Fruit fly (Drosophila melanogaster) whole organism, embryonic: Measurements from ENCODE around the gene CCT7.

Experiments
- Adf1 ChIP-seq: fragments of 200-800 bp; sonication (Bioruptor generic); IDR thresholded peaks from 2 replicates; pipeline ENCODE4 v1.3.6; 2022; ENCODE audit warnings: missing biosample characterization, missing genetic modification characterization
- Bgb ChIP-seq: fragments of 200-800 bp; sonication (Bioruptor generic); IDR thresholded peaks from 2 replicates; pipeline ENCODE4 v1.3.6; 2022; ENCODE audit warnings: missing biosample characterization, missing genetic modification characterization; ENCODE audit not compliant: partially characterized antibody
- Bteb2 ChIP-seq: fragments of 200-800 bp; sonication (Bioruptor generic); optimal IDR thresholded peaks from 2 replicates; lab custom pipeline; 2016; ENCODE audit warnings: missing biosample characterization, missing genetic modification characterization
- CG1024 ChIP-seq: fragments of 200-800 bp; sonication (Bioruptor generic); IDR thresholded peaks from 2 replicates; pipeline ENCODE4 v1.3.6; 2022; ENCODE audit warnings: missing biosample characterization, missing genetic modification characterization
- CG10274 ChIP-seq: fragments of 200-800 bp; sonication (Bioruptor generic); optimal IDR thresholded peaks from 3 replicates; lab custom pipeline; 2017; ENCODE audit warnings: missing biosample characterization, mild to moderate bottlenecking, missing genetic modification characterization
- CG11247 ChIP-seq: fragments of 200-800 bp; sonication (Bioruptor generic); IDR thresholded peaks from 2 replicates; pipeline ENCODE4 v1.3.6; 2022; ENCODE audit warnings: missing biosample characterization, missing genetic modification characterization
- CG12299 ChIP-seq: fragments of 200-800 bp; sonication (Bioruptor generic); optimal IDR thresholded peaks from 2 replicates; lab custom pipeline; 2018; ENCODE audit warnings: missing biosample characterization, mild to moderate bottlenecking, missing genetic modification characterization
- CG13424 ChIP-seq: fragments of 200-800 bp; sonication (Bioruptor generic); optimal IDR thresholded peaks from 2 replicates; lab custom pipeline; 2019; ENCODE audit warnings: missing biosample characterization, mild to moderate bottlenecking, missing genetic modification characterization, moderate library complexity
- CG15073 ChIP-seq: fragments of 200-800 bp; sonication (Bioruptor generic); optimal IDR thresholded peaks from 2 replicates; lab custom pipeline; 2016; ENCODE audit warnings: missing biosample characterization, missing genetic modification characterization
- CG17568 ChIP-seq: fragments of 200-800 bp; sonication (Bioruptor generic); optimal IDR thresholded peaks from 2 replicates; lab custom pipeline; 2018; ENCODE audit warnings: missing biosample characterization, mild to moderate bottlenecking, missing genetic modification characterization, moderate library complexity
- CG17802 ChIP-seq: fragments of 200-800 bp; sonication (Bioruptor generic); optimal IDR thresholded peaks from 2 replicates; lab custom pipeline; 2018; ENCODE audit warnings: missing biosample characterization, mild to moderate bottlenecking, missing genetic modification characterization, moderate library complexity
- CG3163 ChIP-seq: fragments of 200-800 bp; sonication (Bioruptor generic); optimal IDR thresholded peaks from 3 replicates; lab custom pipeline; 2016; ENCODE audit warnings: missing biosample characterization, missing genetic modification characterization
- CG3726 ChIP-seq: fragments of 200-800 bp; sonication (Bioruptor generic); IDR thresholded peaks from 3 replicates; pipeline ENCODE4, ENCODE4 v1.3.6; 2022; ENCODE audit warnings: missing biosample characterization, missing genetic modification characterization
- CG42726 ChIP-seq: fragments of 200-800 bp; sonication (Bioruptor generic); IDR thresholded peaks from 2 replicates; pipeline ENCODE4 v1.3.6; 2022; ENCODE audit warnings: missing biosample characterization, missing genetic modification characterization; ENCODE audit not compliant: partially characterized antibody
- CG43689 ChIP-seq: fragments of 200-800 bp; sonication (Bioruptor generic); IDR thresholded peaks from 2 replicates; pipeline ENCODE4 v1.3.6; 2022; ENCODE audit warnings: missing biosample characterization, missing genetic modification characterization
- CG4854 ChIP-seq: fragments of 200-800 bp; sonication (Bioruptor generic); optimal IDR thresholded peaks from 2 replicates; lab custom pipeline; 2016; ENCODE audit warnings: missing biosample characterization, missing genetic modification characterization, inconsistent platforms
- CG6791 ChIP-seq: fragments of 200-800 bp; sonication (Bioruptor generic); IDR thresholded peaks from 3 replicates; pipeline ENCODE4 v1.3.6; 2022; ENCODE audit warnings: missing biosample characterization, missing genetic modification characterization; ENCODE audit not compliant: partially characterized antibody
- CG8359 ChIP-seq: fragments of 200-800 bp; sonication (Bioruptor generic); optimal IDR thresholded peaks from 2 replicates; lab custom pipeline; 2017; ENCODE audit warnings: missing biosample characterization, mild to moderate bottlenecking, missing genetic modification characterization, borderline replicate concordance
- CoRest ChIP-seq: fragments of 200-800 bp; sonication (Bioruptor generic); optimal IDR thresholded peaks from 3 replicates; lab custom pipeline; 2018; ENCODE audit warnings: missing biosample characterization, mild to moderate bottlenecking, missing genetic modification characterization, moderate library complexity
- Dad ChIP-seq: fragments of 200-800 bp; sonication (Bioruptor generic); optimal IDR thresholded peaks from 3 replicates; lab custom pipeline; 2016; ENCODE audit warnings: missing biosample characterization, missing genetic modification characterization
- Dp ChIP-seq: fragments of 200-800 bp; sonication (Bioruptor generic); optimal IDR thresholded peaks from 2 replicates; lab custom pipeline; 2018; ENCODE audit warnings: missing biosample characterization, mild to moderate bottlenecking, missing genetic modification characterization, moderate library complexity
- Ets65A ChIP-seq: fragments of 200-800 bp; sonication (Bioruptor generic); peaks from one replicate; lab custom pipeline; 2016; ENCODE audit warnings: missing biosample characterization, missing genetic modification characterization
- H15 ChIP-seq: fragments of 200-800 bp; sonication (Bioruptor generic); IDR thresholded peaks from 3 replicates; pipeline ENCODE4 v1.3.6; 2022; ENCODE audit warnings: missing biosample characterization, missing genetic modification characterization
- Hey ChIP-seq: fragments of 200-800 bp; sonication (Bioruptor generic); optimal IDR thresholded peaks from 3 replicates; lab custom pipeline; 2018; ENCODE audit warnings: missing biosample characterization, mild to moderate bottlenecking, missing genetic modification characterization
- Hr3 ChIP-seq: fragments of 200-800 bp; sonication (Bioruptor generic); optimal IDR thresholded peaks from 3 replicates; lab custom pipeline; 2016; ENCODE audit warnings: missing biosample characterization, missing genetic modification characterization
- Jarid2 ChIP-seq: fragments of 200-800 bp; sonication (Bioruptor generic); optimal IDR thresholded peaks from 3 replicates; lab custom pipeline; 2017; ENCODE audit warnings: mild to moderate bottlenecking, missing biosample characterization, missing genetic modification reagents, missing genetic modification characterization
- Lpt ChIP-seq: fragments of >200 bp; optimal IDR thresholded peaks from 2 replicates; lab custom pipeline; 2018; ENCODE audit warnings: missing biosample characterization, missing genetic modification characterization
- Meics ChIP-seq: fragments of 200-800 bp; sonication (Bioruptor generic); optimal IDR thresholded peaks from 2 replicates; lab custom pipeline; 2017; ENCODE audit warnings: missing biosample characterization, mild to moderate bottlenecking, missing genetic modification characterization
- Optix ChIP-seq: fragments of 200-800 bp; sonication (Bioruptor generic); IDR thresholded peaks from 3 replicates; pipeline ENCODE4 v1.3.6; 2022; ENCODE audit warnings: missing biosample characterization, missing genetic modification characterization
- Rx ChIP-seq: fragments of 200-800 bp; sonication (Bioruptor generic); IDR thresholded peaks from 2 replicates; pipeline ENCODE4 v1.3.6; 2022; ENCODE audit warnings: missing biosample characterization, missing genetic modification characterization
- Stat92E ChIP-seq, 3 experiments: fragments of >200 bp in 2 of 3; fragments of 200-800 bp in 1 of 3; sonication (Bioruptor generic) in 1 of 3; optimal IDR thresholded peaks; 2 replicates each; lab custom pipeline; 2017 to 2019; ENCODE audit warnings: missing biosample characterization in 3 of 3, missing genetic modification characterization in 3 of 3, mild to moderate bottlenecking in 1 of 3, moderate library complexity in 1 of 3
- Taf1 ChIP-seq: fragments of 200-800 bp; sonication (Bioruptor generic); IDR thresholded peaks from 2 replicates; pipeline ENCODE4 v1.3.6; 2022; ENCODE audit warnings: missing biosample characterization, missing genetic modification characterization
- Usf ChIP-seq: fragments of 200-800 bp; sonication (Bioruptor generic); optimal IDR thresholded peaks from 2 replicates; lab custom pipeline; 2017; ENCODE audit warnings: missing genotype, missing biosample characterization, missing genetic modification characterization
- abd-A ChIP-seq: fragments of 200-800 bp; sonication (Bioruptor generic); optimal IDR thresholded peaks from 3 replicates; lab custom pipeline; 2019; ENCODE audit warnings: missing biosample characterization, mild to moderate bottlenecking, missing genetic modification characterization, moderate library complexity
- amos ChIP-seq: fragments of 200-800 bp; sonication (Bioruptor generic); IDR thresholded peaks from 2 replicates; pipeline ENCODE4 v1.3.6; 2022; ENCODE audit warnings: missing biosample characterization, missing genetic modification characterization; ENCODE audit not compliant: partially characterized antibody
- fd64A ChIP-seq: fragments of 200-800 bp; sonication (Bioruptor generic); optimal IDR thresholded peaks from 3 replicates; lab custom pipeline; 2018; ENCODE audit warnings: missing biosample characterization, mild to moderate bottlenecking, missing genetic modification characterization
- fd96Cb ChIP-seq: fragments of 200-800 bp; sonication (Bioruptor generic); optimal IDR thresholded peaks from 2 replicates; lab custom pipeline; 2018; ENCODE audit warnings: missing biosample characterization, mild to moderate bottlenecking, missing genetic modification characterization, moderate library complexity
- ftz-f1 ChIP-seq: fragments of 200-800 bp; sonication (Bioruptor generic); optimal IDR thresholded peaks from 2 replicates; lab custom pipeline; 2016; ENCODE audit warnings: missing biosample characterization, missing genetic modification characterization
- fu2 ChIP-seq: fragments of 200-800 bp; sonication (Bioruptor generic); optimal IDR thresholded peaks from 2 replicates; lab custom pipeline; 2016; ENCODE audit warnings: missing biosample characterization, missing genetic modification characterization
- gro ChIP-seq: fragments of 200-800 bp; sonication (Bioruptor generic); optimal IDR thresholded peaks from 2 replicates; lab custom pipeline; 2016; ENCODE audit warnings: missing biosample characterization, missing genetic modification characterization
- hth ChIP-seq: fragments of >200 bp; optimal IDR thresholded peaks from 2 replicates; lab custom pipeline; 2017; ENCODE audit warnings: inconsistent platforms
- insv ChIP-seq, 2 experiments: fragments of 200-800 bp; sonication (Bioruptor generic); optimal IDR thresholded peaks; 3 replicates each; lab custom pipeline; 2016 to 2018; ENCODE audit warnings: missing biosample characterization in 2 of 2, missing genetic modification characterization in 2 of 2
- mirr ChIP-seq: fragments of 200-800 bp; sonication (Bioruptor generic); optimal IDR thresholded peaks from 3 replicates; lab custom pipeline; 2018; ENCODE audit warnings: missing biosample characterization, mild to moderate bottlenecking, missing genetic modification characterization
- nerfin-1 ChIP-seq: fragments of 200-800 bp; sonication (Bioruptor generic); optimal IDR thresholded peaks from 3 replicates; lab custom pipeline; 2019; ENCODE audit warnings: missing biosample characterization, mild to moderate bottlenecking, missing genetic modification characterization, moderate library complexity
- p53 ChIP-seq: fragments of 200-800 bp; sonication (Bioruptor generic); optimal IDR thresholded peaks from 2 replicates; lab custom pipeline; 2016; ENCODE audit warnings: missing biosample characterization, missing genetic modification characterization
- pho ChIP-seq: fragments of 200-800 bp; sonication (Bioruptor generic); optimal IDR thresholded peaks from 2 replicates; lab custom pipeline; 2016; ENCODE audit warnings: missing biosample characterization, missing genetic modification characterization
- sens ChIP-seq: fragments of 200-800 bp; sonication (Bioruptor generic); peaks from one replicate; lab custom pipeline; 2016; ENCODE audit warnings: missing biosample characterization, missing genetic modification characterization
- seq ChIP-seq: fragments of 200-800 bp; sonication (Bioruptor generic); IDR thresholded peaks from 2 replicates; pipeline ENCODE4 v1.3.6; 2022; ENCODE audit warnings: missing biosample characterization, missing genetic modification characterization
- sr ChIP-seq: fragments of 200-800 bp; sonication (Bioruptor generic); IDR thresholded peaks from 3 replicates; pipeline ENCODE4 v1.3.6; 2022; ENCODE audit warnings: missing biosample characterization, missing genetic modification characterization
- tap ChIP-seq: fragments of 200-800 bp; optimal IDR thresholded peaks from 3 replicates; lab custom pipeline; 2019; ENCODE audit warnings: missing biosample characterization, mild to moderate bottlenecking, missing genetic modification characterization, moderate library complexity
- ttk ChIP-seq: fragments of 200-800 bp; sonication (Bioruptor generic); IDR thresholded peaks from 2 replicates; pipeline ENCODE4 v2.1.2; 2022; ENCODE audit warnings: missing biosample characterization, missing genetic modification characterization
- tup ChIP-seq: fragments of 200-800 bp; sonication (Bioruptor generic); optimal IDR thresholded peaks from 2 replicates; lab custom pipeline; 2016; ENCODE audit warnings: missing biosample characterization, mild to moderate bottlenecking, missing genetic modification characterization, moderate library complexity

Gene CCT7

DNA sequence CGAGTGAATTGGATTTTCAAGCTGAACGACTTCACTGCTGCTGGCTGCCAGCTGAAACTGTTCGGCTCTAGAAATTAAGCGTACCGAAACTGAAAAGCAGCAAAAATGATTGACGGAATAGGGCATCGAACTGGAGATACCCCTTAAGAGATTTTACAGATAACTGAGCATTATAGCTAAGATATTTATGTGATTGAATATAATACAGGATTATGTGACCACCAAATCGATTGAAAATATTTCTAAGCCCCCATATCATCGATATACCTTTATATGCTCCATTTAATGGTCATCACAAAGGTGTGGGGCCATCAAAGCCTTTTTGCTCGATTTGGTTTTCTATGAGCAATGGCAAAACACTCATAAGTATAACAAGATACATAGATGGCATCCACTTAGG lies 16.6 kb upstream of the CCT7 start (continued):
- TF ChIP-seq amos (GFP tag; lab: Robert Waterston, UW) (no peak), CoRest (tag; lab: Kevin White, UChicago) (no peak), pho (peak; percentile 39), seq (GFP tag; lab: Robert Waterston, UW) (peak; percentile 31; the same call in 1 of the 2 replicates), Dad (GFP tag; lab: Kevin White, UChicago) (peak; percentile 23), fd64A (GFP tag; lab: Kevin White, UChicago) (no peak), Bteb2 (no peak), CG4854 (GFP tag; lab: Kevin White, UChicago) (no peak), Hr3 (GFP tag; lab: Kevin White, UChicago) (peak; percentile 5), Lpt (GFP tag; lab: Kevin White, UChicago) (no peak), CG10274 (GFP tag; lab: Kevin White, UChicago) (no peak), CG8359 (GFP tag; lab: Kevin White, UChicago) (no peak), Hey (tag; lab: Kevin White, UChicago) (no peak), sens (GFP tag; lab: Kevin White, UChicago) (peak; percentile 84), Rx (GFP tag; lab: Robert Waterston, UW) (peak; percentile 37; the same call in 1 of the 2 replicates), Adf1 (GFP tag; lab: Robert Waterston, UW) (no peak), CG12299 (tag; lab: Kevin White, UChicago) (no peak), sr (no peak), fu2 (peak; percentile 10), CG1024 (GFP tag; lab: Robert Waterston, UW) (no peak), fd96Cb (tag; lab: Kevin White, UChicago) (no peak), CG13424 (tag; lab: Kevin White, UChicago) (peak; percentile 58), Bgb (no peak), tup (GFP tag; lab: Kevin White, UChicago) (no peak), Dp (GFP tag; lab: Kevin White, UChicago) (no peak), CG17568 (GFP tag; lab: Kevin White, UChicago) (no peak), tap (tag; lab: Kevin White, UChicago) (no peak), mirr (GFP tag; lab: Kevin White, UChicago) (no peak), ftz-f1 (GFP tag; lab: Kevin White, UChicago) (no peak), insv (GFP tag; optimal IDR thresholded peaks at IDR 0.05; lab: Kevin White, UChicago) (no peak), Ets65A (peak; percentile 85), CG6791 (GFP tag; lab: Robert Waterston, UW) (no peak), CG15073 (GFP tag; lab: Kevin White, UChicago) (no peak), CG17802 (tag; lab: Kevin White, UChicago) (no peak), p53 (GFP tag; lab: Kevin White, UChicago) (no peak), Meics (GFP tag; lab: Kevin White, UChicago) (no peak), Jarid2 (GFP tag; lab: Kevin White, UChicago) (no peak), Optix (no peak), Taf1 (GFP tag; lab: Robert Waterston, UW) (0 out of 2 replicates have a peak, but pooled peaks have one; percentile 44), CG11247 (GFP tag; lab: Robert Waterston, UW) (peak; percentile 57; the same call in 1 of the 2 replicates), abd-A (tag; lab: Kevin White, UChicago) (no peak), Stat92E (GFP tag; optimal IDR thresholded peaks at IDR 0.05; lab: Kevin White, UChicago) (no peak), CG3726 (no peak), hth (lab: Kevin White, UChicago) (no peak), H15 (GFP tag; lab: Robert Waterston, UW) (peak; percentile 54; the same call in 1 of the 3 replicates), ttk (GFP tag; lab: Robert Waterston, UW) (peak; percentile 27; the same call in 1 of the 2 replicates), CG43689 (GFP tag; lab: Robert Waterston, UW) (0 out of 2 replicates have a peak, but pooled peaks have one; percentile 36), nerfin-1 (tag; lab: Kevin White, UChicago) (no peak), CG3163 (GFP tag; lab: Kevin White, UChicago) (no peak), gro (GFP tag; lab: Kevin White, UChicago) (no peak), Usf (GFP tag; lab: Kevin White, UChicago) (no peak), CG42726 (GFP tag; lab: Robert Waterston, UW) (no peak)
